Worm (Caenorhabditis elegans) whole organism, L3 larva: ENCODE data around the gene tnt-2.

Source experiments
- egl-27 ChIP-seq: sonication (generic microtip); optimal IDR thresholded peaks from 4 replicates; lab custom pipeline; 2017; ENCODE audit warnings: missing biosample characterization, missing genetic modification reagents, missing genetic modification characterization
- egl-5 ChIP-seq: fragments of 150-350 bp; optimal IDR thresholded peaks from 2 replicates; lab custom pipeline; 2017; ENCODE audit warnings: missing biosample characterization, missing genetic modification reagents, missing genetic modification characterization, inconsistent platforms
- jun-1 ChIP-seq: fragments of 150-350 bp; optimal IDR thresholded peaks from 2 replicates; lab custom pipeline; 2014; ENCODE audit warnings: missing biosample characterization, missing genetic modification reagents, missing genetic modification characterization
- nhr-237 ChIP-seq: fragments of 150-350 bp; optimal IDR thresholded peaks from 2 replicates; lab custom pipeline; 2014; ENCODE audit warnings: missing biosample characterization, missing genetic modification characterization
- nhr-28 ChIP-seq: fragments of 150-350 bp; optimal IDR thresholded peaks from 2 replicates; lab custom pipeline; 2014; ENCODE audit warnings: missing biosample characterization, missing genetic modification characterization
- skn-1 ChIP-seq: fragments of 150-350 bp; optimal IDR thresholded peaks from 2 replicates; lab custom pipeline; 2014; ENCODE audit warnings: missing biosample characterization, missing genetic modification characterization

DNA sequence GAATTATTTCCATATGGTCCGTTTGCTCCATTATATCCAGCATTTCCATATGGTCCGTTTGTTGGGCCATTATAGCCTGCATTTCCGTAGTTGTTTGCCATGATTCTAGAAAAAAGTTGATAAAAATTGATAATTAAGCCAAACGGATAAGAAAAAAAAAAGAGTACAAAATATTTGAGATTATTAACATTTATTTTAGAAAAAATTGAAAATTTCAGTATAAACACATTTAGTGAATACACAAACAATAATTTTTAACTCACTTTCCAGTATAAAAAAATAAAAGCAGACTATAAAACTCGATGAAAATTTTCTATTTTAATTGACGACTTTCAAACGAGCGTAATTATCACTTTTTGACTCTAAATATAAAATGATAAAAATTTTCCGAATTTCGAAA is 2.7 kb downstream of the tnt-2 start, which contains the start of gene F53A9.9:
- TF ChIP-seq skn-1 = no peak
- no peak for TF ChIP-seq nhr-237 (tag; lab: Kevin White, UChicago)
- TF ChIP-seq nhr-28 = no peak
- no peak for TF ChIP-seq egl-27 (tag; lab: Kevin White, UChicago)
- TF ChIP-seq egl-5 (tag; lab: Kevin White, UChicago) = no peak
- TF ChIP-seq jun-1 = no peak
